Worm (Caenorhabditis elegans): Measurements from ENCODE around the gene sre-12.
A peak's percentile ranks its signal among the peaks of the same experiment; 100 is the strongest.

Gene sre-12

DNA sequence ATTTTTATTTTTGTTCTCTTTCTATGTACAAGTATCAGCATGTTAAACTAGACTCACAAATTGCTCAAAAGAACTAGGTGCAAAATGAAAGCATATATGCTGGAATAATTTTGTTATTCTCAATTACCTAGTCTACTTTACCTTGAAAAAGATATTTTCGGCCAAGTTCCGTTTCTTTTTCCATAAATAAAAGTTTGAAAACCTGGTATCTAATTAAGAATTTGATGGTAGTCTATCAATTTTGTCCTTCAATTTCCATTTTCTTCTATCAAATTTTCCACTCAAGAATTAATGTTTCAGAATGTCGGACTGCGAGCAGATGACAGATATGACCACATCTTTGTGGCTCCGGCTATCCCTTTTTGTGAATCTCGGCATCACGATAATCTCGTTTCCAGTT is 24.9 kb upstream of the sre-12 start, which contains the start of gene srab-4:
Gene srab-4, plus strand, starts transcription at position 301 of the 400 bp plus-strand sequence.
- TF ChIP-seq unc-55 (GFP tag; optimal IDR thresholded peaks at IDR 0.05) (no peak), nhr-23 (tag; optimal IDR thresholded peaks at IDR 0.05) (no peak), gmeb-1 (tag; optimal IDR thresholded peaks at IDR 0.05) (no peak)

DNA sequence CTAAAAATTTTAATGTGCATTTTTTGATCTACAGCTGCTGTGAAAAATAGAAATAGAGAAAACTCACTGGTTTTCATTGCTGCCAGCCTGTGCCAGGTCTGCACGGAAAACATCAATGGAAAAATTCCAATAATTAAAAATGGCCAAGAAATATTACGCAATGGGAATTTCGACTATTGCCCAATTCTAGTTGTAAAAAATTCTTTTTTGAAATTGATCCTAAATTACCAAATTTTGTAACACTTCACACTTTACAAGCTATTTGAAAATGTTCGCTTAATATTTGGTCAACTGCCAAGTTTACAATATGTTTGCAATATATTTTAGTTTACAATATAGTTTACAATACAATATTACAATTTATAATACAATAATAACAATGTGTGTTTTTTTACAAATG is 21.8 kb upstream of the sre-12 start:
- TF ChIP-seq alr-1 (tag; optimal IDR thresholded peaks at IDR 0.05) (no peak), F13H6.1 (tag; optimal IDR thresholded peaks at IDR 0.05) (no peak), ztf-1 (GFP tag; conservative IDR thresholded peaks at IDR 0.05) (no peak), nhr-12 (tag; optimal IDR thresholded peaks at IDR 0.05) (no peak)

DNA sequence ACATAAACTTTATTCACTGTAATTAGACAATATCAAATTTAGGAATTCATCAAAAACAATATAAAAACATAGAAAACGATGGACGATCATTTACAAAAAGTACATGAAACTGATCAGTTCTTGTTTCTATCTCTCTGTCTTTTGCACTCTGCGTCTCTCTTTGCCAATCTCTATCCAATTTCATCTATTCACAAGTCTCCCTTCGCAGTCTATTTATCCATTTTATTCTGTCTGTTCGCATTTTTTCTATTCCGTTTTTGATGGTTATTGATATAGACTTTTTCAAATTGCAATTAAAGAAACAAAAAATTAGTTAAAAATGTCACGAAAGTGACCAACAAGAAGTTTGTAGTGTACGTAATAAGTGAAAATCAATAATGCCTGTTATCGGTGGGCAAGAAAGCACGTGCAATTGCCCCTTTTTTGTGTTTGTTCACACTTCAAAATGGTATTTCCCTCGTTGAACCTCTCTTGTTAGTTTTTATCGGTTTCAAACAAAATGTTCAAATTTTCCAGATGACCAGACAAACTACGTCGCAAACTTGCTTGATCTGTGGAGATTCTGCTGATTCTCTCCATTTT is 19.5 kb upstream of the sre-12 start, which contains the start of gene nhr-42:
Gene nhr-42, plus strand, starts transcription at position 517 of the 582 bp plus-strand sequence.
- TF ChIP-seq sma-9 (GFP tag; optimal IDR thresholded peaks at IDR 0.05) (peak; percentile 55), sma-9 (tag; optimal IDR thresholded peaks at IDR 0.05) (no peak), ZK546.5 (tag; optimal IDR thresholded peaks at IDR 0.05) (no peak), crh-2 (tag; optimal IDR thresholded peaks at IDR 0.05) (peak; percentile 33), skn-1 (tag; optimal IDR thresholded peaks at IDR 0.05) (no peak), nhr-25 (tag; optimal IDR thresholded peaks at IDR 0.05) (peak; percentile 60), F13H6.1 (tag; optimal IDR thresholded peaks at IDR 0.05) (peak; percentile 5), nhr-129 (tag; optimal IDR thresholded peaks at IDR 0.05) (peak; percentile 16), blmp-1 (tag; optimal IDR thresholded peaks at IDR 0.05; ENCODE audit: insufficient read depth) (no peak), C34F6.9 (tag; optimal IDR thresholded peaks at IDR 0.05) (peak; percentile 51), mdl-1 (tag; optimal IDR thresholded peaks at IDR 0.05) (peak; percentile 2 to 20), sma-3 (GFP tag; optimal IDR thresholded peaks at IDR 0.05) (peak; percentile 37), egl-27 (tag; optimal IDR thresholded peaks at IDR 0.05) (no peak), peb-1 (tag; optimal IDR thresholded peaks at IDR 0.05) (no peak), nhr-77 (tag; optimal IDR thresholded peaks at IDR 0.05) (no peak)

DNA sequence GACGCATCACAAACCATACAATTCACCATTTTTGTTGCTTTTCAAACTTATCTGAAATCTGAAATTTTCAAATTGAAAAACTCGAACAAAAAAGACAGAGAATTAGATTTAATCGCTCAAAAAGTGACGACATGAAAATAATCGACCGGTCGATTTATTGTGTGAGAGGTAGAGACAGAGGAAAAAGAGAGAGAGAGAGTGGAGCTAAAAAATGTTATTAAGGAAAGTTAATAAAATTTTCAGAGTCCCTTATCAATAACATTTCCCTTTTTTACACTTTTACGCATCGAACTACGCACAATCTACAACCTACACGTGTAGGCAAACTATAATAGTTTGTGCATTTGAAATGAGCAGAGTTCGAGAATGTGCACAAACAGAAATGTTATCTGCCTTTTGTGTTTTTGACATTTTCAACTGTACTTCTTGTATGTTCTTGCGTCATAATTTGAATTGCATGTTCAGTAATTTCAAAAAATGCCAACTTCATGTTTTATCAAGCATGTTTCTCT is 18.2 kb upstream of the sre-12 start, which contains the start of gene nhr-107:
Gene nhr-107, minus strand, starts transcription at position 51 of the 512 bp plus-strand sequence.
- TF ChIP-seq sma-9 (GFP tag; optimal IDR thresholded peaks at IDR 0.05) (peak; percentile 27), sma-9 (tag; optimal IDR thresholded peaks at IDR 0.05) (no peak), fos-1 (tag; optimal IDR thresholded peaks at IDR 0.05) (peak; percentile 13), nhr-23 (tag; optimal IDR thresholded peaks at IDR 0.05) (no peak)

DNA sequence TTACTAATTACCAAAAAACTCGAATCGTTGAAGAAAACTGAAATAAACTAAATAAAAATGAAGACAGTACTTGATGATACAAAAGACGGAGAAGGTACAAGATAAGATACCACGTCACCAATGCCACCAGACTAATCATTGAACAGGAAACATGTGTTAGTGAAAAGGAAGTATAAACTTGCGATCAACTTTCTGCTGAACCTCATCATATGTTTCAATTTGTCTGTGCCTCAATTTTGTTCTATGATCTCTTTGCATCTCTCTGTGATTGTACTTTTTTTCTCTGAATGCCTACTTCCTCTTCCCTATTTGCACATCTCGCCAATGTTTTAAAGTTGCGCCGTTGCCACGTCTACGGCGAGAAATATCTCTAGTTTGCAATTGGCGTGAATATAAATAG is 15.1 kb upstream of the sre-12 start:
- no peak for TF ChIP-seq ztf-11 (tag; optimal IDR thresholded peaks at IDR 0.05)
- TF ChIP-seq lin-11 (tag; optimal IDR thresholded peaks at IDR 0.05) = no peak
- TF ChIP-seq peb-1 (tag; optimal IDR thresholded peaks at IDR 0.05) = no peak
- no peak for TF ChIP-seq R02D3.7 (tag; optimal IDR thresholded peaks at IDR 0.05)
- no peak for TF ChIP-seq lin-13 (GFP tag; optimal IDR thresholded peaks at IDR 0.05)
- peak; percentile 42 for TF ChIP-seq egl-27 (tag; optimal IDR thresholded peaks at IDR 0.05)
- TF ChIP-seq mab-5 (tag; optimal IDR thresholded peaks at IDR 0.05) = no peak
- TF ChIP-seq nhr-77 (tag; optimal IDR thresholded peaks at IDR 0.05) = no peak
- no peak for TF ChIP-seq elt-3 (tag; optimal IDR thresholded peaks at IDR 0.05)
- TF ChIP-seq mdl-1 (tag; optimal IDR thresholded peaks at IDR 0.05) = no peak
- peak; percentile 96 for TF ChIP-seq sma-9 (GFP tag; optimal IDR thresholded peaks at IDR 0.05)
- TF ChIP-seq sma-9 (tag; optimal IDR thresholded peaks at IDR 0.05) = no peak
- TF ChIP-seq F13H6.1 (tag; optimal IDR thresholded peaks at IDR 0.05) = peak; percentile 63
- TF ChIP-seq aly-2 (tag; optimal IDR thresholded peaks at IDR 0.05) = no peak
- peak; percentile 60 for TF ChIP-seq fos-1 (tag; optimal IDR thresholded peaks at IDR 0.05)
- no peak for TF ChIP-seq ztf-1 (GFP tag; conservative IDR thresholded peaks at IDR 0.05)
- TF ChIP-seq C34F6.9 (tag; optimal IDR thresholded peaks at IDR 0.05) = no peak
- TF ChIP-seq ama-1 (optimal IDR thresholded peaks at IDR 0.05) = no peak
- peak; percentile 86 for TF ChIP-seq crh-2 (tag; optimal IDR thresholded peaks at IDR 0.05)
- peak; percentile 12 for TF ChIP-seq gmeb-1 (tag; optimal IDR thresholded peaks at IDR 0.05)
- peak; percentile 37 for TF ChIP-seq nhr-6 (tag; optimal IDR thresholded peaks at IDR 0.05)
- no peak for TF ChIP-seq nhr-23 (tag; optimal IDR thresholded peaks at IDR 0.05)
- no peak for TF ChIP-seq elt-1 (tag; optimal IDR thresholded peaks at IDR 0.05)
- peak; percentile 84 for TF ChIP-seq nhr-21 (tag; optimal IDR thresholded peaks at IDR 0.05)
- TF ChIP-seq skn-1 (tag; optimal IDR thresholded peaks at IDR 0.05) = peak; percentile 47
- TF ChIP-seq nhr-11 (tag; optimal IDR thresholded peaks at IDR 0.05) = no peak
- no peak for TF ChIP-seq snpc-4 (tag; optimal IDR thresholded peaks at IDR 0.05)
- TF ChIP-seq nhr-129 (tag; optimal IDR thresholded peaks at IDR 0.05) = peak; percentile 76
- no peak for TF ChIP-seq unc-62 (GFP tag; optimal IDR thresholded peaks at IDR 0.05)
- no peak for TF ChIP-seq dmd-4 (tag; optimal IDR thresholded peaks at IDR 0.05)
- no peak for TF ChIP-seq nhr-12 (tag; optimal IDR thresholded peaks at IDR 0.05)
- no peak for TF ChIP-seq ceh-82 (tag; optimal IDR thresholded peaks at IDR 0.05)
- no peak for TF ChIP-seq nhr-10 (tag; optimal IDR thresholded peaks at IDR 0.05)
- no peak for TF ChIP-seq Y55F3AM.14 (GFP tag; optimal IDR thresholded peaks at IDR 0.05)
- no peak for TF ChIP-seq lin-39 (tag; optimal IDR thresholded peaks at IDR 0.05)
- TF ChIP-seq blmp-1 (tag; optimal IDR thresholded peaks at IDR 0.05; ENCODE audit: insufficient read depth) = peak; percentile 93
- no peak for TF ChIP-seq ztf-4 (tag; optimal IDR thresholded peaks at IDR 0.05)
- peak; percentile 46 for TF ChIP-seq nhr-25 (tag; optimal IDR thresholded peaks at IDR 0.05)

All from whole organism, L2 larva.